Fruit fly (Drosophila melanogaster): ENCODE measurements around the gene MnM.

Gene MnM

DNA sequence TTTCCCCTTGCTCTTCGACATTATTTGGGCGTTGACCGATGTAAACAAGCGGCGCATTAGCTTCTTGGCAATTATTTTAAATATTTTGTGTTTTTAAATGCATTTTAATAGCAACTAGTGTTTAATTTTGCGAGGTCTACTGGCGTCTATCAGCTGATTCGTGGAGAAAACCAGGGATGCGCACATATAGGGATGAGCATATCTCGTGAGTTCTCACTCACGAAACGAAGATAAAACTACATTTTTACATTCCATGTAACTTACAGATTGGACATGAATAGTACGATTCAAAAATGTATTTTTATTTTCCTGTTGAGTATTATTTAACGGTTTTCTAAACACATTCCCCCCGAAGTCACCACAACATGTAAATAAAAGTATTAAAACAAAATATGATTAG is 19.1 kb upstream of the MnM start, which contains the start of gene CG14966 (continued):
- TF ChIP-seq nerfin-2 (GFP tag; IDR thresholded peaks at IDR 0.05; ENCODE audit: partially characterized antibody) (peak; percentile 66; the same call in 1 of the 2 replicates), CG18599 (GFP tag; optimal IDR thresholded peaks at IDR 0.05) (peak; percentile 22), CG3407 (GFP tag; optimal IDR thresholded peaks at IDR 0.05) (no peak), Meics (GFP tag; optimal IDR thresholded peaks at IDR 0.05) (peak; percentile 38), CG2129 (GFP tag; IDR thresholded peaks at IDR 0.05; ENCODE audit: partially characterized antibody) (peak; percentile 80), CG2712 (tag; optimal IDR thresholded peaks at IDR 0.05) (peak; percentile 44), Med (GFP tag) (peak; percentile 89), bbx (GFP tag; IDR thresholded peaks at IDR 0.05; ENCODE audit: partially characterized antibody) (peak; percentile 96), Rfx (GFP tag; IDR thresholded peaks at IDR 0.05) (peak; percentile 73), Hr78 (GFP tag; optimal IDR thresholded peaks at IDR 0.05) (no peak), CG7839 (tag; optimal IDR thresholded peaks at IDR 0.05) (peak; percentile 23), CG15269 (tag; optimal IDR thresholded peaks at IDR 0.05) (peak; percentile 12), CG5245 (GFP tag; optimal IDR thresholded peaks at IDR 0.05) (no peak), Optix (GFP tag; IDR thresholded peaks at IDR 0.05) (no peak), CG4424 (GFP tag; optimal IDR thresholded peaks at IDR 0.05) (peak; percentile 1), peb (GFP tag; IDR thresholded peaks at IDR 0.05) (no peak), fd102C (GFP tag; optimal IDR thresholded peaks at IDR 0.05) (no peak), Usf (GFP tag; optimal IDR thresholded peaks at IDR 0.05) (no peak), prd (optimal IDR thresholded peaks at IDR 0.05) (no peak), prd (GFP tag; IDR thresholded peaks at IDR 0.05) (0 out of 3 replicates have a peak, but pooled peaks have one; percentile 8), BtbVII (GFP tag; optimal IDR thresholded peaks at IDR 0.05) (no peak), Sry-δ (GFP tag; optimal IDR thresholded peaks at IDR 0.05) (peak; percentile 96), CG30403 (GFP tag; optimal IDR thresholded peaks at IDR 0.05) (peak; percentile 13), CG7786 (GFP tag; optimal IDR thresholded peaks at IDR 0.05) (peak; percentile 0), CG30020 (tag; optimal IDR thresholded peaks at IDR 0.05) (peak; percentile 42), Gug (GFP tag; IDR thresholded peaks at IDR 0.05) (peak; percentile 5; the same call in 1 of the 4 replicates), jing (GFP tag; optimal IDR thresholded peaks at IDR 0.05) (no peak), zfh2 (GFP tag; optimal IDR thresholded peaks at IDR 0.05) (peak; percentile 22), CG8290 (GFP tag; optimal IDR thresholded peaks at IDR 0.05) (peak; percentile 5), CG8290 (tag; optimal IDR thresholded peaks at IDR 0.05) (peak in 1 of 2 experiments; percentile 71), pzg (GFP tag; optimal IDR thresholded peaks at IDR 0.05) (peak; percentile 89), unc-4 (GFP tag; IDR thresholded peaks at IDR 0.05; ENCODE audit: partially characterized antibody) (peak; percentile 91), CG7928 (GFP tag; optimal IDR thresholded peaks at IDR 0.05) (peak; percentile 97), CG13624 (GFP tag; optimal IDR thresholded peaks at IDR 0.05) (peak; percentile 54), ci (GFP tag; IDR thresholded peaks at IDR 0.05) (peak; percentile 50; the same call in 1 of the 3 replicates), vvl (GFP tag; IDR thresholded peaks at IDR 0.05) (peak; percentile 40; the same call in 1 of the 2 replicates), CG3995 (GFP tag; optimal IDR thresholded peaks at IDR 0.05) (peak; percentile 15), Ptx1 (GFP tag; IDR thresholded peaks at IDR 0.05) (peak; percentile 23; the same call in 1 of the 2 replicates), sug (tag; optimal IDR thresholded peaks at IDR 0.05) (peak; percentile 50), ERR (GFP tag; optimal IDR thresholded peaks at IDR 0.05) (peak; percentile 25), Sry-β (GFP tag; optimal IDR thresholded peaks at IDR 0.05) (no peak), CG4617 (GFP tag; optimal IDR thresholded peaks at IDR 0.05; ENCODE audit: borderline replicate concordance) (peak; percentile 7), Myb (GFP tag; optimal IDR thresholded peaks at IDR 0.05) (peak; percentile 95), cad (GFP tag; optimal IDR thresholded peaks at IDR 0.05) (no peak), Scr (GFP tag; IDR thresholded peaks at IDR 0.05; ENCODE audit: partially characterized antibody) (peak; percentile 89), rib (GFP tag; IDR thresholded peaks at IDR 0.05) (peak; percentile 65), unpg (GFP tag; optimal IDR thresholded peaks at IDR 0.05) (peak; percentile 4), CG6791 (GFP tag; IDR thresholded peaks at IDR 0.05; ENCODE audit: partially characterized antibody) (peak; percentile 91), CrebB (tag; optimal IDR thresholded peaks at IDR 0.05) (no peak), gsb-n (tag; optimal IDR thresholded peaks at IDR 0.05) (no peak), pum (GFP tag; optimal IDR thresholded peaks at IDR 0.05) (peak; percentile 38)
